Worm (Caenorhabditis elegans) whole organism, L4 larva: ENCODE measurements around the gene apd-3.
A peak's percentile ranks its signal among the peaks of the same experiment; 100 is the strongest.
"Not testable (repeated sequence)": the region's sequence is repeated elsewhere in the genome, so short reads cannot be mapped to it uniquely, and the experiment has no call there.

Source experiments
- D1046.2 ChIP-seq: fragments of 200-800 bp; sonication (Bioruptor generic); IDR thresholded peaks from 2 replicates; pipeline ENCODE4 v1.3.6; 2022; ENCODE audit warnings: missing genetic modification characterization, missing compliant biosample characterization
- R02D3.7 ChIP-seq: fragments of 150-350 bp; sonication (generic microtip); optimal IDR thresholded peaks from 3 replicates; lab custom pipeline; 2014; ENCODE audit warnings: missing biosample characterization, missing genetic modification characterization
- T26A8.4 ChIP-seq: fragments of 200-800 bp; sonication (Bioruptor generic); IDR thresholded peaks from 2 replicates; pipeline ENCODE4 v1.3.6; 2022; ENCODE audit warnings: missing genetic modification characterization, missing compliant biosample characterization
- Y48G9A.11 ChIP-seq: fragments of 200-800 bp; sonication (Bioruptor generic); IDR thresholded peaks from 2 replicates; pipeline ENCODE4 v1.3.6; 2022; ENCODE audit warnings: missing genetic modification reagents, missing genetic modification characterization, missing compliant biosample characterization
- ZK337.2 ChIP-seq: fragments of 200-800 bp; sonication (Bioruptor generic); IDR thresholded peaks from 2 replicates; pipeline ENCODE4 v1.3.6; 2022; ENCODE audit warnings: missing genetic modification reagents, missing genetic modification characterization, missing compliant biosample characterization
- aha-1 ChIP-seq: fragments of 150-350 bp; peaks from one replicate; lab custom pipeline; 2014; ENCODE audit warnings: missing biosample characterization, missing genetic modification characterization
- attf-4 ChIP-seq: sonication (generic microtip); optimal IDR thresholded peaks from 3 replicates; lab custom pipeline; 2017; ENCODE audit warnings: missing biosample characterization, missing genetic modification characterization
- ceh-32 ChIP-seq: sonication (generic microtip); optimal IDR thresholded peaks from 2 replicates; lab custom pipeline; 2016; ENCODE audit warnings: mild to moderate bottlenecking, missing genetic modification characterization, missing compliant biosample characterization; ENCODE audit not compliant: poor library complexity
- ceh-44 ChIP-seq: fragments of 200-800 bp; sonication (Bioruptor generic); IDR thresholded peaks from 2 replicates; pipeline ENCODE4 v1.3.6; 2022; ENCODE audit warnings: missing genetic modification reagents, missing genetic modification characterization, missing compliant biosample characterization
- ceh-62 ChIP-seq: sonication (generic microtip); optimal IDR thresholded peaks from 2 replicates; lab custom pipeline; 2017; ENCODE audit warnings: missing biosample characterization, missing genetic modification characterization
- daf-19 ChIP-seq: fragments of 200-800 bp; sonication (Bioruptor generic); conservative IDR thresholded peaks from 2 replicates; pipeline ENCODE4 v1.3.6; 2022; ENCODE audit warnings: missing genetic modification characterization, missing compliant biosample characterization
- daf-8 ChIP-seq: fragments of 200-800 bp; sonication (Bioruptor generic); IDR thresholded peaks from 2 replicates; pipeline ENCODE4 v1.3.6; 2022; ENCODE audit warnings: missing genetic modification characterization, missing compliant biosample characterization
- dpl-1 ChIP-seq: fragments of 150-350 bp; optimal IDR thresholded peaks from 2 replicates; lab custom pipeline; 2014; ENCODE audit warnings: missing biosample characterization, missing genetic modification reagents, missing genetic modification characterization
- egl-43 ChIP-seq: fragments of 200-800 bp; sonication (Bioruptor generic); IDR thresholded peaks from 2 replicates; pipeline ENCODE4 v1.3.6; 2022; ENCODE audit warnings: missing genetic modification reagents, missing genetic modification characterization, missing compliant biosample characterization
- hif-1 ChIP-seq, 2 experiments: sonication (generic microtip); optimal IDR thresholded peaks; 2 replicates each; lab custom pipeline; 2016 to 2017; ENCODE audit warnings: missing compliant biosample characterization in 2 of 2, missing genetic modification characterization in 2 of 2, missing genetic modification reagents in 2 of 2, missing genotype in 2 of 2, mild to moderate bottlenecking in 1 of 2
- lim-7 ChIP-seq: fragments of 200-800 bp; sonication (Bioruptor generic); IDR thresholded peaks from 2 replicates; pipeline ENCODE4 v1.3.6; 2022; ENCODE audit warnings: missing genetic modification characterization, missing compliant biosample characterization
- lin-1 ChIP-seq: fragments of 200-800 bp; sonication (Bioruptor generic); IDR thresholded peaks from 2 replicates; pipeline ENCODE4 v1.3.6; 2022; ENCODE audit warnings: missing genetic modification reagents, missing genetic modification characterization, missing compliant biosample characterization
- lin-13 ChIP-seq: fragments of 150-350 bp; optimal IDR thresholded peaks from 2 replicates; lab custom pipeline; 2014; ENCODE audit warnings: missing biosample characterization, missing genetic modification reagents, missing genetic modification characterization
- lin-29 ChIP-seq: fragments of 200-800 bp; sonication (Bioruptor generic); IDR thresholded peaks from 2 replicates; pipeline ENCODE4 v1.3.6; 2022; ENCODE audit warnings: missing genetic modification reagents, missing genetic modification characterization, missing compliant biosample characterization
- mxl-3 ChIP-seq: fragments of 200-800 bp; sonication (Bioruptor generic); optimal IDR thresholded peaks from 2 replicates; lab custom pipeline; 2018; ENCODE audit warnings: mild to moderate bottlenecking, missing genetic modification characterization, missing compliant biosample characterization
- nhr-111 ChIP-seq: fragments of 200-800 bp; sonication (Bioruptor generic); optimal IDR thresholded peaks from 2 replicates; lab custom pipeline; 2018; ENCODE audit warnings: mild to moderate bottlenecking, missing genetic modification characterization, missing compliant biosample characterization
- nhr-6 ChIP-seq: fragments of 150-350 bp; optimal IDR thresholded peaks from 2 replicates; lab custom pipeline; 2014; ENCODE audit warnings: missing biosample characterization, missing genetic modification characterization
- php-3 ChIP-seq: fragments of 200-800 bp; sonication (Bioruptor generic); IDR thresholded peaks from 2 replicates; pipeline ENCODE4 v1.3.6; 2022; ENCODE audit warnings: missing genetic modification reagents, missing genetic modification characterization, missing compliant biosample characterization
- saeg-2 ChIP-seq: fragments of 200-800 bp; sonication (Bioruptor generic); IDR thresholded peaks from 2 replicates; pipeline ENCODE4 v1.3.6; 2022; ENCODE audit warnings: missing genetic modification reagents, missing genetic modification characterization, missing compliant biosample characterization
- sdz-12 ChIP-seq: fragments of 200-800 bp; sonication (Bioruptor generic); optimal IDR thresholded peaks from 2 replicates; lab custom pipeline; 2018; ENCODE audit warnings: mild to moderate bottlenecking, missing genetic modification characterization, missing compliant biosample characterization
- set-16 ChIP-seq: fragments of 200-800 bp; sonication (Bioruptor generic); IDR thresholded peaks from 2 replicates; pipeline ENCODE4 v1.3.6; 2022; ENCODE audit warnings: missing genetic modification reagents, missing genetic modification characterization, missing compliant biosample characterization
- spr-1 ChIP-seq: sonication (generic microtip); optimal IDR thresholded peaks from 2 replicates; lab custom pipeline; 2016; ENCODE audit warnings: mild to moderate bottlenecking, missing genetic modification characterization, missing compliant biosample characterization
- unc-130 ChIP-seq: sonication (generic microtip); optimal IDR thresholded peaks from 2 replicates; lab custom pipeline; 2016; ENCODE audit warnings: missing genetic modification reagents, missing genetic modification characterization, missing compliant biosample characterization
- zip-11 ChIP-seq: fragments of 200-800 bp; sonication (Bioruptor generic); IDR thresholded peaks from 2 replicates; pipeline ENCODE4 v1.3.6; 2022; ENCODE audit warnings: missing genetic modification characterization, missing compliant biosample characterization

Gene apd-3

DNA sequence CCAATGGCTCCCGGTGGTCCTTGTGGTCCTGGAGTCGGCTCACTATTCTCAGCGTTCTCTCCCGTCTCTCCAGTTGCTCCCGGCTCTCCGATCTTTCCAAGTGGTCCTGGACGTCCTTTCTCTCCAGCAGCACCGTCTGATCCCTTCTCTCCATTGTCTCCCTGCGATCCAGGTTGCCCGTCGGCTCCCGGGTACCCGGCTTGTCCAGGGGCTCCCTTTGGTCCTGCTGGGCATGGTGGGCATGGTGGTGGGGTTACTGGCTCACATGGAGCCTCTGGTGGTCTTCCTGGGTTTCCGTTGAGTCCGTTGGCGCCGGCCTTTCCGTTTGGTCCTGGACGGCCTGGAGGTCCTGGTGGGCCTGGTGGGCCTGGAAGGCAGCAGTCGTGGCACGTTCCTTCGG is 45.9 kb downstream of the apd-3 start:
- TF ChIP-seq ceh-44 (GFP tag; lab: Robert Waterston, UW): no peak
- no peak for TF ChIP-seq ceh-32 (tag; lab: Kevin White, UChicago)
- peak; percentile 7 for TF ChIP-seq spr-1
- TF ChIP-seq set-16 (GFP tag; lab: Robert Waterston, UW): peak; percentile 97
- TF ChIP-seq unc-130: no peak
- TF ChIP-seq daf-19: no peak
- no peak for TF ChIP-seq lin-1
- peak; percentile 31; the same call in 1 of the 2 replicates for TF ChIP-seq php-3 (GFP tag; lab: Robert Waterston, UW)
- no peak for TF ChIP-seq ZK337.2 (GFP tag; lab: Robert Waterston, UW)
- TF ChIP-seq saeg-2: no peak
- no peak for TF ChIP-seq lin-29 (GFP tag; lab: Robert Waterston, UW)
- peak; percentile 57 for TF ChIP-seq T26A8.4 (GFP tag; lab: Robert Waterston, UW)
- TF ChIP-seq daf-8 (GFP tag; lab: Robert Waterston, UW): no peak
- no peak for TF ChIP-seq attf-4 (tag; lab: Kevin White, UChicago)
- peak; percentile 65; the same call in 1 of the 2 replicates for TF ChIP-seq egl-43 (GFP tag; lab: Robert Waterston, UW)
- TF ChIP-seq nhr-6: no peak
- peak; percentile 13 for TF ChIP-seq nhr-111 (GFP tag; lab: Kevin White, UChicago)
- TF ChIP-seq lim-7 (GFP tag; lab: Robert Waterston, UW): no peak
- TF ChIP-seq mxl-3 (GFP tag; lab: Kevin White, UChicago): no peak
- TF ChIP-seq, all 104 proteins: peak for 6

- TF ChIP-seq hif-1 (tag; optimal IDR thresholded peaks at IDR 0.05; lab: Kevin White, UChicago) (no peak), lim-7 (GFP tag; lab: Robert Waterston, UW) (no peak), zip-11 (no peak), Y48G9A.11 (GFP tag; lab: Robert Waterston, UW) (peak; percentile 94), dpl-1 (no peak), ceh-62 (tag; lab: Kevin White, UChicago) (no peak), sdz-12 (GFP tag; lab: Kevin White, UChicago) (no peak), R02D3.7 (tag; lab: Kevin White, UChicago) (no peak), aha-1 (peak; percentile 87)
Observed at ce11 chrII:3499386-3499785, 46.8 kb downstream of the apd-3 start, which contains the start of gene Y49F6B.9. Y49F6B.9 (minus strand) TSS chrII:3499387.

ce11 chrII:3490797-3491196 is 55.4 kb downstream of the apd-3 start, which contains the start of gene fbxb-112:
fbxb-112 (plus strand) TSS chrII:3491097.
- not testable (repeated sequence) for TF ChIP-seq hif-1 (tag; optimal IDR thresholded peaks at IDR 0.05; lab: Kevin White, UChicago); D1046.2; lin-13 (GFP tag; lab: Kevin White, UChicago)
- TF ChIP-seq, all 104 proteins: peak for 0; not testable (repeated sequence) for 104
